Worm (Caenorhabditis elegans): Measurements from ENCODE around the gene K04C1.3.

DNA sequence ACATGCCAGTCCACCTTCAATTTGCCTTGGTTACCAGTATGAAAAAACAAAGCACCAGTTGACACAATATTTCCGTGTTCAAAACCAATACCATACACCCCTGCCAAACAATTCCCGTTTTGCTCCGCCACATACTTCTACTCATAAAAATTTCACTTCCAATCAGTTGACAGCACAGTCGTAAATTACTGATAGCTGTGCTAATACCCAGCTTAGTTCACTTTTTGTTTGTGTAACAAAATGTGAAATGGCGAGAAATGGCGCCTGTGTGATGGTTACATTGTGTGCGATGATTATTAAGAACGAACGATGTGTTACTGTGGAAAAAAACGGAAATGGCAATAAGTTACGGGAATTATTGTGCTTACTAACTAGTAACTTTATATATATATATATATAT, 36.9 kb downstream of the K04C1.3 start:
- no peak for TF ChIP-seq cog-1 (tag; optimal IDR thresholded peaks at IDR 0.05)
- TF ChIP-seq flt-1 (GFP tag; IDR thresholded peaks at IDR 0.05) = no peak
- no peak for TF ChIP-seq med-1 (GFP tag; optimal IDR thresholded peaks at IDR 0.05; ENCODE audit: insufficient read depth)
- TF ChIP-seq T22C8.4 (GFP tag; IDR thresholded peaks at IDR 0.05) = no peak
- no peak for TF ChIP-seq ref-1 (GFP tag; conservative IDR thresholded peaks at IDR 0.05)
- TF ChIP-seq klf-2 (GFP tag; conservative IDR thresholded peaks at IDR 0.05) = no peak
- TF ChIP-seq tab-1 (GFP tag; IDR thresholded peaks at IDR 0.05) = no peak
- TF ChIP-seq ztf-23 (GFP tag; IDR thresholded peaks at IDR 0.05) = no peak

Measured in whole organism, midembryonic.